Worm (Caenorhabditis elegans): ENCODE data around the gene K02E10.7.

ce11 chrX:2464064-2464463 lies 44.3 kb downstream of the K02E10.7 start:
- no peak for TF ChIP-seq lsy-2 (tag; optimal IDR thresholded peaks at IDR 0.05)
- no peak for TF ChIP-seq nhr-237 (tag; optimal IDR thresholded peaks at IDR 0.05)
- no peak for TF ChIP-seq R02D3.7 (tag; optimal IDR thresholded peaks at IDR 0.05)

All from whole organism, L2 larva.